Fruit fly (Drosophila melanogaster): ENCODE results near the gene Cp19.

The Cp19 gene

dm6 chr3L:8765969-8766538 lies 36.4 kb downstream of the Cp19 start (continued):
- TF ChIP-seq pzg (GFP tag; optimal IDR thresholded peaks at IDR 0.05), result peak; percentile 26
- peak; percentile 98 for TF ChIP-seq CG31441 (GFP tag; IDR thresholded peaks at IDR 0.05)
- TF ChIP-seq Sox100B (GFP tag; optimal IDR thresholded peaks at IDR 0.05), result peak; percentile 99
- TF ChIP-seq dm (GFP tag; optimal IDR thresholded peaks at IDR 0.05), result peak; percentile 93
- TF ChIP-seq CoRest (tag; optimal IDR thresholded peaks at IDR 0.05), result peak; percentile 100
- TF ChIP-seq CG12236 (GFP tag; optimal IDR thresholded peaks at IDR 0.05), result peak; percentile 95
- peak; percentile 99 for TF ChIP-seq CG10209 (GFP tag; optimal IDR thresholded peaks at IDR 0.05)
- peak; percentile 97 for TF ChIP-seq CG14710 (tag; optimal IDR thresholded peaks at IDR 0.05)
- peak; percentile 73; the same call in 2 of the 3 replicates for TF ChIP-seq CG14860 (GFP tag; IDR thresholded peaks at IDR 0.05; ENCODE audit: partially characterized antibody)
- TF ChIP-seq Neu2 (GFP tag; optimal IDR thresholded peaks at IDR 0.05; ENCODE audit: borderline replicate concordance), result peak; percentile 69
- TF ChIP-seq CG10321 (GFP tag; IDR thresholded peaks at IDR 0.05), result peak; percentile 84
- peak; percentile 98 for TF ChIP-seq jumu (GFP tag; optimal IDR thresholded peaks at IDR 0.05)
- peak; percentile 97 for TF ChIP-seq CG9215 (GFP tag; IDR thresholded peaks at IDR 0.05)
- peak; percentile 98 for TF ChIP-seq CG17829 (tag; optimal IDR thresholded peaks at IDR 0.05)
- TF ChIP-seq CG17385 (GFP tag; optimal IDR thresholded peaks at IDR 0.05), result peak; percentile 100
- TF ChIP-seq pros (GFP tag; optimal IDR thresholded peaks at IDR 0.05), result peak; percentile 93
- TF ChIP-seq CG7786 (GFP tag; optimal IDR thresholded peaks at IDR 0.05), result peak; percentile 98
- TF ChIP-seq CG11696 (GFP tag; IDR thresholded peaks at IDR 0.05), result peak; percentile 85
- TF ChIP-seq CG3281 (GFP tag; optimal IDR thresholded peaks at IDR 0.05), result peak; percentile 98
- peak; percentile 91 for TF ChIP-seq onecut (GFP tag; IDR thresholded peaks at IDR 0.05)
- TF ChIP-seq CG16779 (GFP tag; IDR thresholded peaks at IDR 0.05), result peak; percentile 90
- peak; percentile 96 for TF ChIP-seq CG6272 (GFP tag; IDR thresholded peaks at IDR 0.05)
- TF ChIP-seq Atf3 (GFP tag; optimal IDR thresholded peaks at IDR 0.05), result peak; percentile 97
- TF ChIP-seq gcm2 (GFP tag; optimal IDR thresholded peaks at IDR 0.05), result peak; percentile 98
- peak; percentile 97 for TF ChIP-seq ATbp (GFP tag; optimal IDR thresholded peaks at IDR 0.05)
- TF ChIP-seq CG43689 (GFP tag; IDR thresholded peaks at IDR 0.05), result peak; percentile 95
- TF ChIP-seq PHDP (tag; optimal IDR thresholded peaks at IDR 0.05), result peak; percentile 98
- TF ChIP-seq tap (tag; optimal IDR thresholded peaks at IDR 0.05), result peak; percentile 92
- TF ChIP-seq ham (GFP tag; IDR thresholded peaks at IDR 0.05), result peak; percentile 93
- TF ChIP-seq CG17186 (GFP tag; optimal IDR thresholded peaks at IDR 0.05), result peak; percentile 92
- TF ChIP-seq CG15696 (tag; optimal IDR thresholded peaks at IDR 0.05), result peak; percentile 64
- peak; percentile 96 for TF ChIP-seq Dek (tag; optimal IDR thresholded peaks at IDR 0.05)
- peak; percentile 86 for TF ChIP-seq TFAM (GFP tag; optimal IDR thresholded peaks at IDR 0.05)
- TF ChIP-seq Asciz (GFP tag; optimal IDR thresholded peaks at IDR 0.05), result peak; percentile 96
- peak; percentile 99 for TF ChIP-seq dysf (GFP tag; IDR thresholded peaks at IDR 0.05)
- TF ChIP-seq croc (GFP tag; conservative IDR thresholded peaks at IDR 0.05), result peak; percentile 98
- TF ChIP-seq CG11504 (tag; optimal IDR thresholded peaks at IDR 0.05), result peak; percentile 96
- peak; percentile 83 for TF ChIP-seq E2f2 (GFP tag; IDR thresholded peaks at IDR 0.05)
- TF ChIP-seq CG6175 (GFP tag; IDR thresholded peaks at IDR 0.05), result peak; percentile 97
- peak; percentile 93 to 99 for TF ChIP-seq Pdp1 (GFP tag; optimal IDR thresholded peaks at IDR 0.05)
- peak; percentile 76 for TF ChIP-seq CG6813 (GFP tag; optimal IDR thresholded peaks at IDR 0.05)
- peak; percentile 96 for TF ChIP-seq Gsc (GFP tag; IDR thresholded peaks at IDR 0.05)
- TF ChIP-seq CG32772 (GFP tag; IDR thresholded peaks at IDR 0.05), result peak; percentile 97
- TF ChIP-seq CG2889 (GFP tag; IDR thresholded peaks at IDR 0.05), result peak; percentile 95
- peak; percentile 63 for TF ChIP-seq nerfin-2 (GFP tag; IDR thresholded peaks at IDR 0.05; ENCODE audit: partially characterized antibody)
- peak; percentile 40; the same call in 1 of the 3 replicates for TF ChIP-seq CG7963 (GFP tag; IDR thresholded peaks at IDR 0.05; ENCODE audit: partially characterized antibody)
- TF ChIP-seq Deaf1 (tag; optimal IDR thresholded peaks at IDR 0.05), result peak; percentile 82
- peak; percentile 96 for TF ChIP-seq CG32767 (GFP tag; IDR thresholded peaks at IDR 0.05)
- TF ChIP-seq br (optimal IDR thresholded peaks at IDR 0.05), result no peak
- peak; percentile 99 for TF ChIP-seq Chrac-16 (GFP tag; optimal IDR thresholded peaks at IDR 0.05)
